Fruit fly (Drosophila melanogaster) whole organism, wandering third instar larva: ENCODE results near the gene Ire1.

ENCODE experiments used
- Abd-B ChIP-seq: fragments of >200 bp; optimal IDR thresholded peaks from 2 replicates; lab custom pipeline; 2017; ENCODE audit warnings: missing biosample characterization, missing genetic modification characterization
- CG32264 ChIP-seq: fragments of 200-800 bp; sonication (Bioruptor generic); optimal IDR thresholded peaks from 2 replicates; lab custom pipeline; 2016; ENCODE audit warnings: missing biosample characterization, missing genetic modification characterization
- CG9705 ChIP-seq: fragments of 200-800 bp; sonication (Bioruptor generic); optimal IDR thresholded peaks from 2 replicates; lab custom pipeline; 2018; ENCODE audit warnings: missing biosample characterization, mild to moderate bottlenecking, missing genetic modification characterization
- CrebA ChIP-seq: fragments of 200-800 bp; sonication (Bioruptor generic); optimal IDR thresholded peaks from 2 replicates; lab custom pipeline; 2016; ENCODE audit warnings: missing biosample characterization, mild to moderate bottlenecking, missing genetic modification characterization, borderline replicate concordance
- Dfd ChIP-seq: fragments of >200 bp; optimal IDR thresholded peaks from 2 replicates; lab custom pipeline; 2017; ENCODE audit warnings: missing biosample characterization, missing genetic modification characterization
- Dif ChIP-seq: fragments of 200-275, 200-300 bp; sonication (Bioruptor generic); optimal IDR thresholded peaks from 2 replicates; lab custom pipeline; 2018; ENCODE audit warnings: missing biosample characterization, missing genetic modification characterization; ENCODE audit not compliant: partially characterized antibody
- GATAd ChIP-seq: sonication (Bioruptor generic); optimal IDR thresholded peaks from 2 replicates; lab custom pipeline; 2016; ENCODE audit warnings: missing biosample characterization, missing genetic modification characterization
- HLH106 ChIP-seq: fragments of 200-800 bp; optimal IDR thresholded peaks from 3 replicates; lab custom pipeline; 2019; ENCODE audit warnings: missing biosample characterization, mild to moderate bottlenecking, missing genetic modification characterization, moderate library complexity
- Hnf4 ChIP-seq: fragments of 200-800 bp; sonication (Bioruptor generic); optimal IDR thresholded peaks from 2 replicates; lab custom pipeline; 2016; ENCODE audit warnings: missing biosample characterization, mild to moderate bottlenecking, missing genetic modification characterization
- Hr78 ChIP-seq: fragments of >200 bp; optimal IDR thresholded peaks from 2 replicates; lab custom pipeline; 2017; ENCODE audit warnings: missing biosample characterization, missing genetic modification characterization
- Hr83 ChIP-seq: fragments of 200-300 bp; sonication (Bioruptor generic); optimal IDR thresholded peaks from 2 replicates; lab custom pipeline; 2016; ENCODE audit warnings: missing biosample characterization, mild to moderate bottlenecking, missing genetic modification characterization, moderate library complexity; ENCODE audit not compliant: poor library complexity, severe bottlenecking
- Jra ChIP-seq: sonication (Bioruptor generic); optimal IDR thresholded peaks from 2 replicates; lab custom pipeline; 2016; ENCODE audit warnings: missing biosample characterization, missing genetic modification characterization
- Mio ChIP-seq: sonication (Bioruptor generic); optimal IDR thresholded peaks from 2 replicates; lab custom pipeline; 2016; ENCODE audit warnings: missing biosample characterization, missing genetic modification characterization
- Myc ChIP-seq: fragments of >200 bp; optimal IDR thresholded peaks from 2 replicates; lab custom pipeline; 2017
- N ChIP-seq: fragments of >200 bp; optimal IDR thresholded peaks from 2 replicates; lab custom pipeline; 2018; ENCODE audit warnings: missing biosample characterization, missing external identifiers, missing genetic modification characterization
- OdsH ChIP-seq: fragments of 200-800 bp; sonication (Bioruptor generic); optimal IDR thresholded peaks from 2 replicates; lab custom pipeline; 2016; ENCODE audit warnings: missing biosample characterization, mild to moderate bottlenecking, missing genetic modification characterization
- Rel ChIP-seq, 2 experiments: fragments of 200-800 bp; sonication (Bioruptor generic) in 1 of 2; optimal IDR thresholded peaks; 2 replicates in 1 of 2; 3 replicates in 1 of 2; lab custom pipeline; 2016 to 2019; ENCODE audit warnings: mild to moderate bottlenecking in 2 of 2, missing biosample characterization in 2 of 2, missing genetic modification characterization in 2 of 2, moderate library complexity in 1 of 2
- Sp1 ChIP-seq: fragments of 200-800 bp; sonication (Bioruptor generic); optimal IDR thresholded peaks from 3 replicates; lab custom pipeline; 2019; ENCODE audit warnings: missing biosample characterization, mild to moderate bottlenecking, missing genetic modification characterization, moderate library complexity
- Vsx2 ChIP-seq: fragments of 200-300, 225-300 bp; sonication (Bioruptor generic); optimal IDR thresholded peaks from 2 replicates; lab custom pipeline; 2018; ENCODE audit warnings: missing biosample characterization, missing genetic modification characterization; ENCODE audit not compliant: partially characterized antibody
- br ChIP-seq: fragments of 200-800 bp; sonication (Bioruptor generic); optimal IDR thresholded peaks from 2 replicates; lab custom pipeline; 2016; ENCODE audit warnings: missing biosample characterization, missing genetic modification characterization
- brk ChIP-seq: fragments of 200-800 bp; sonication (Bioruptor generic); optimal IDR thresholded peaks from 2 replicates; lab custom pipeline; 2016; ENCODE audit warnings: missing biosample characterization, mild to moderate bottlenecking, missing genetic modification characterization
- dl ChIP-seq, 2 experiments: fragments of 175-275, 200-275 bp in 1 of 2; fragments of 200-275 bp in 1 of 2; sonication (Bioruptor generic); optimal IDR thresholded peaks; lab custom pipeline; 2018; ENCODE audit warnings: mild to moderate bottlenecking in 2 of 2, missing biosample characterization in 2 of 2, missing genetic modification characterization in 2 of 2, moderate library complexity in 2 of 2; ENCODE audit not compliant: partially characterized antibody in 2 of 2, insufficient read depth in 1 of 2
- dmrt93B ChIP-seq: fragments of 200-800 bp; sonication (Bioruptor generic); optimal IDR thresholded peaks from 2 replicates; lab custom pipeline; 2018; ENCODE audit warnings: missing biosample characterization, mild to moderate bottlenecking, missing genetic modification characterization
- dsf ChIP-seq: sonication (Bioruptor generic); optimal IDR thresholded peaks from 2 replicates; lab custom pipeline; 2016; ENCODE audit warnings: missing biosample characterization, missing genetic modification characterization, borderline replicate concordance
- ey ChIP-seq: fragments of 200-800 bp; sonication (Bioruptor generic); optimal IDR thresholded peaks from 2 replicates; lab custom pipeline; 2016; ENCODE audit warnings: missing biosample characterization, missing genetic modification characterization
- foxo ChIP-seq, 2 experiments: fragments of 200-800 bp; sonication (Bioruptor generic); optimal IDR thresholded peaks; 2 replicates in 1 of 2; 3 replicates in 1 of 2; lab custom pipeline; 2016 to 2017; ENCODE audit warnings: missing biosample characterization in 2 of 2, missing genetic modification characterization in 2 of 2
- fru ChIP-seq: fragments of 200-800 bp; sonication (Bioruptor generic); optimal IDR thresholded peaks from 3 replicates; lab custom pipeline; 2016; ENCODE audit warnings: missing biosample characterization, mild to moderate bottlenecking, missing genetic modification characterization
- h ChIP-seq: fragments of 200-800 bp; sonication (Bioruptor generic); optimal IDR thresholded peaks from 3 replicates; lab custom pipeline; 2016; ENCODE audit warnings: missing biosample characterization, mild to moderate bottlenecking, missing genetic modification characterization
- jim ChIP-seq: fragments of 175-275, 200-325 bp; sonication (Bioruptor generic); optimal IDR thresholded peaks from 2 replicates; lab custom pipeline; 2016; ENCODE audit warnings: missing biosample characterization, mild to moderate bottlenecking, missing genetic modification characterization
- lola ChIP-seq: fragments of >200 bp; optimal IDR thresholded peaks from 2 replicates; lab custom pipeline; 2017; ENCODE audit warnings: missing biosample characterization, missing genetic modification characterization
- pan ChIP-seq: fragments of >200 bp; optimal IDR thresholded peaks from 2 replicates; lab custom pipeline; 2017
- psq ChIP-seq: fragments of 200-800 bp; sonication (Bioruptor generic); optimal IDR thresholded peaks from 3 replicates; lab custom pipeline; 2017; ENCODE audit warnings: missing biosample characterization, mild to moderate bottlenecking, missing genetic modification characterization, moderate library complexity
- rgr ChIP-seq: fragments of 200-800 bp; sonication (Bioruptor generic); optimal IDR thresholded peaks from 3 replicates; lab custom pipeline; 2016; ENCODE audit warnings: missing biosample characterization, mild to moderate bottlenecking, missing genetic modification characterization
- sage ChIP-seq: fragments of 200-800 bp; sonication (Bioruptor generic); optimal IDR thresholded peaks from 2 replicates; lab custom pipeline; 2016; ENCODE audit warnings: missing biosample characterization, mild to moderate bottlenecking, missing genetic modification characterization
- sv ChIP-seq: fragments of 200-800 bp; sonication (Bioruptor generic); optimal IDR thresholded peaks from 3 replicates; lab custom pipeline; 2016; ENCODE audit warnings: missing biosample characterization, missing genetic modification characterization
- tai ChIP-seq: sonication (Bioruptor generic); optimal IDR thresholded peaks from 2 replicates; lab custom pipeline; 2016; ENCODE audit warnings: missing biosample characterization, missing genetic modification characterization
- usp ChIP-seq: fragments of >200 bp; optimal IDR thresholded peaks from 2 replicates; lab custom pipeline; 2017; ENCODE audit warnings: missing biosample characterization, missing genetic modification characterization
- woc ChIP-seq: sonication (Bioruptor generic); optimal IDR thresholded peaks from 2 replicates; lab custom pipeline; 2016; ENCODE audit warnings: missing biosample characterization, mild to moderate bottlenecking, missing genetic modification characterization

Gene Ire1

dm6 chr3R:19860996-19861719, at the start of gene Ire1, which contains the start of gene Mrm2:
Gene Ire1 (minus strand): TSS chr3R:19861291.
Gene Mrm2 (plus strand): TSS chr3R:19861610.
- TF ChIP-seq brk (GFP tag; lab: Kevin White, UChicago) (no peak), CrebA (GFP tag; lab: Kevin White, UChicago) (no peak), Dfd (GFP tag; lab: Kevin White, UChicago) (no peak), CG9705 (GFP tag; lab: Kevin White, UChicago) (peak; percentile 61), usp (no peak), dmrt93B (peak; percentile 63), dsf (GFP tag; lab: Kevin White, UChicago) (peak; percentile 43), Myc (lab: Kevin White, UChicago) (no peak), foxo (GFP tag; optimal IDR thresholded peaks at IDR 0.05; lab: Kevin White, UChicago) (peak in 1 of 2 experiments; percentile 85), Rel (GFP tag; optimal IDR thresholded peaks at IDR 0.05; lab: Kevin White, UChicago) (no peak), Rel (tag; optimal IDR thresholded peaks at IDR 0.05; lab: Kevin White, UChicago) (peak; percentile 60), N (GFP tag; lab: Kevin White, UChicago) (peak; percentile 100), Dif (peak; percentile 60), HLH106 (tag; lab: Kevin White, UChicago) (peak; percentile 80), br (peak; percentile 73), ey (GFP tag; lab: Kevin White, UChicago) (peak; percentile 76), CG32264 (GFP tag; lab: Kevin White, UChicago) (no peak), psq (GFP tag; lab: Kevin White, UChicago) (peak; percentile 63), Hr83 (GFP tag; lab: Kevin White, UChicago) (peak; percentile 63), jim (GFP tag; lab: Kevin White, UChicago) (peak; percentile 67), fru (GFP tag; lab: Kevin White, UChicago) (peak; percentile 70), rgr (GFP tag; lab: Kevin White, UChicago) (peak; percentile 82), Mio (no peak), pan (lab: Kevin White, UChicago) (no peak), Jra (peak; percentile 68), Abd-B (peak; percentile 68), sv (GFP tag; lab: Kevin White, UChicago) (peak; percentile 75), GATAd (GFP tag; lab: Kevin White, UChicago) (no peak), sage (GFP tag; lab: Kevin White, UChicago) (no peak), lola (GFP tag; lab: Kevin White, UChicago) (peak; percentile 97), tai (no peak), dl (GFP tag; optimal IDR thresholded peaks at IDR 0.05; lab: Kevin White, UChicago; ENCODE audit: insufficient read depth in 1 of 2, partially characterized antibody in 2 of 2) (no peak), h (GFP tag; lab: Kevin White, UChicago) (peak; percentile 77), Vsx2 (GFP tag; lab: Kevin White, UChicago) (no peak), Hr78 (GFP tag; lab: Kevin White, UChicago) (peak; percentile 89), Sp1 (GFP tag; lab: Kevin White, UChicago) (peak; percentile 65), Hnf4 (GFP tag; lab: Kevin White, UChicago) (peak; percentile 84), OdsH (peak; percentile 63), woc (peak; percentile 84)

DNA sequence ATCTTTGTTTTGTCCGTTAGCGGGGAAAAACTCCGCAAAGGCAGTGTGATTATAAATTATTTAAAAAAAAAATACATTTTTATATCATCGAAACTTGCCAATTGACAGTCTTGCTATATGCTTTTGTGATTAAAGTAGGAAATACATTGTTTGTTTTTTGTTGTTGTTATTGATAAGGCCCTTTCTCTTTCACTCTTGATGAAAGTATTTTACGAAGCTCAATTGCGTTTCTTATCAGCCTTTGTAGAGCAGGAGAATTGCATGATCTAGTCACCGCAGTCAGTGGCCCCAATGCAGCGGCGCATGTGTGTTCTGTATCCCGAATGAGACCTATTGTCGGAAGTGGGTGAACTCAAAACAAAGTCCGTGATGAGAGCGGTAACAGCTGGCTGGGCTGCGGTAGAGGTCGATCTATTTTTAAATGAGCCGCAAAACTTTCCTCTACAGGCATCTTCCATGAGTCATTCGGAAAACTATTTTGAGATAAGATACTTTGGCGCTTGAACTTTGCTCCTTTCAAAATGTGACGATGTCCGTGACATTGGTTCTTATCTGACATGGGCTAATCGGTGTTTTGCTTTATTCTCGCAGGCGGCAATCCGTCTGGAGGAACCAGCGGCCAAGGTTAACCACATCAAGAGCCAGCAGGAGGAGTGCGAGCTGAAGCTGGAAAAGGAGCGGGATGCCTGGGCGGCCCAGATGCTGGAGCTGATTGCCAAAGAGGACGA, 49.4 kb upstream of the Ire1 start:
- no peak for TF ChIP-seq N (GFP tag; lab: Kevin White, UChicago)
- peak; percentile 7 for TF ChIP-seq br
- no peak for TF ChIP-seq Rel (GFP tag; optimal IDR thresholded peaks at IDR 0.05; lab: Kevin White, UChicago)
- peak; percentile 83 for TF ChIP-seq Rel (tag; optimal IDR thresholded peaks at IDR 0.05; lab: Kevin White, UChicago)
- TF ChIP-seq, all 38 proteins: peak for 2
